Worm (Caenorhabditis elegans) whole organism, L4/young adult: ENCODE measurements around the gene T13H10.2.

Experiments
- dao-5 ChIP-seq: sonication (generic microtip); optimal IDR thresholded peaks from 2 replicates; lab custom pipeline; 2016; ENCODE audit warnings: missing genotype, missing genetic modification characterization, moderate library complexity, missing compliant biosample characterization
- him-1 ChIP-seq: sonication (generic microtip); optimal IDR thresholded peaks from 2 replicates; lab custom pipeline; 2016; ENCODE audit warnings: missing genotype, missing genetic modification reagents, missing genetic modification characterization, missing compliant biosample characterization

- TF ChIP-seq dao-5 (tag; lab: Kevin White, UChicago) = no peak
- TF ChIP-seq him-1 (tag; lab: Kevin White, UChicago) = no peak
Observed at ce11 chrIV:9916224-9916623, 47.8 kb upstream of the T13H10.2 start, which contains the start of gene bed-3.
